Fruit fly (Drosophila melanogaster) whole organism: ENCODE results near the gene CG5888.

ENCODE experiments used
- Dll ChIP-seq: fragments of >200 bp; optimal IDR thresholded peaks from 2 replicates; lab custom pipeline; 2017
- pan ChIP-seq: fragments of >200 bp; optimal IDR thresholded peaks from 2 replicates; lab custom pipeline; 2017
- psq ChIP-seq: fragments of >200 bp; optimal IDR thresholded peaks from 2 replicates; lab custom pipeline; 2017
- usp ChIP-seq: fragments of >200 bp; optimal IDR thresholded peaks from 2 replicates; lab custom pipeline; 2017; ENCODE audit warnings: missing biosample characterization, missing genetic modification characterization, mixed read lengths

DNA sequence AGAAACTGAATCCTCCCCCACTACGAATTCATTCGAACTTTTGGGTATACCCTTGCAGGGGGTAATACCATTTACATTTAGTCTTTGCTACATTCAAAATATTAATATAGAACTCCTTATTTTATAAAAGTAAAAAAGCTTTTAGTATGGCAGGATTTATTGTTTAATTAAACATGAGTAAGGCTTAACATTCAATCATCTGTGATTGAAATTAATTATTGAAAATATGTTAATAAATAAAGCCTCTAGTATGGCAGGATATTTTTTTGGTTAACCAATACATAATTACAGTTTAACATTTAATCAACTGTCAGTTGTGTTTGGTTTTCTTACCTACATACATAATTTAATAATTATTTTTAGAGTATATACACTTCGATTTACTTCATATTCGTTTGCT is 73.6 kb downstream of the CG5888 start:
- TF ChIP-seq psq (lab: Kevin White, UChicago), result no peak
- TF ChIP-seq Dll (lab: Kevin White, UChicago), result no peak
- TF ChIP-seq pan (lab: Kevin White, UChicago), result no peak
- no peak for TF ChIP-seq usp (GFP tag; lab: Kevin White, UChicago)
